Fruit fly (Drosophila melanogaster): Measurements from ENCODE around the gene Glut4EF.

Glut4EF gene

dm6 chr3R:10042664-10043372 lies 168.3 kb downstream of the Glut4EF start, which contains the start of the genes Mical and CG3909 (continued):
- TF ChIP-seq Hr38 (GFP tag; optimal IDR thresholded peaks at IDR 0.05) (no peak), Sox14 (GFP tag; optimal IDR thresholded peaks at IDR 0.05) (peak; percentile 25), CG7368 (GFP tag; optimal IDR thresholded peaks at IDR 0.05) (peak; percentile 80), CG6792 (GFP tag; optimal IDR thresholded peaks at IDR 0.05) (peak; percentile 78), CG8319 (GFP tag; optimal IDR thresholded peaks at IDR 0.05) (peak; percentile 18), CG8632 (GFP tag; optimal IDR thresholded peaks at IDR 0.05) (peak; percentile 76), dsx (GFP tag; optimal IDR thresholded peaks at IDR 0.05; ENCODE audit: poor library complexity, severe bottlenecking) (peak; percentile 77), CG3919 (GFP tag; optimal IDR thresholded peaks at IDR 0.05) (peak; percentile 76), achi (GFP tag; optimal IDR thresholded peaks at IDR 0.05) (peak; percentile 82), salr (GFP tag; optimal IDR thresholded peaks at IDR 0.05) (peak in 1 of 2 experiments; percentile 82), CG31627 (GFP tag; optimal IDR thresholded peaks at IDR 0.05) (peak; percentile 73), CG10669 (GFP tag; optimal IDR thresholded peaks at IDR 0.05) (peak; percentile 46), CG6808 (GFP tag; optimal IDR thresholded peaks at IDR 0.05) (peak; percentile 24), esn (GFP tag; optimal IDR thresholded peaks at IDR 0.05) (peak; percentile 81), CG3032 (tag; optimal IDR thresholded peaks at IDR 0.05) (peak; percentile 86), Eip93F (GFP tag; optimal IDR thresholded peaks at IDR 0.05) (peak; percentile 45), Eip78C (GFP tag) (peak; percentile 82), net (GFP tag; optimal IDR thresholded peaks at IDR 0.05) (peak; percentile 68), Sox102F (GFP tag; optimal IDR thresholded peaks at IDR 0.05) (peak; percentile 59), topi (GFP tag; optimal IDR thresholded peaks at IDR 0.05) (peak; percentile 60), Ets21C (GFP tag; optimal IDR thresholded peaks at IDR 0.05) (peak; percentile 43), Eip75B (GFP tag; optimal IDR thresholded peaks at IDR 0.05) (no peak), Gug (GFP tag; IDR thresholded peaks at IDR 0.05) (peak; percentile 76), CG34406 (GFP tag; optimal IDR thresholded peaks at IDR 0.05) (peak; percentile 83), CG1621 (tag; optimal IDR thresholded peaks at IDR 0.05) (peak; percentile 35), CG8119 (GFP tag; IDR thresholded peaks at IDR 0.05) (peak; percentile 85), lz (GFP tag; optimal IDR thresholded peaks at IDR 0.05) (peak; percentile 66), fd59A (GFP tag; optimal IDR thresholded peaks at IDR 0.05) (no peak), Hr4 (GFP tag; optimal IDR thresholded peaks at IDR 0.05) (peak; percentile 69), Smox (GFP tag; optimal IDR thresholded peaks at IDR 0.05) (peak; percentile 68), CG10631 (GFP tag; optimal IDR thresholded peaks at IDR 0.05) (peak; percentile 88), CG11902 (GFP tag; optimal IDR thresholded peaks at IDR 0.05) (peak; percentile 38), Blimp-1 (GFP tag; optimal IDR thresholded peaks at IDR 0.05) (peak; percentile 39), vri (GFP tag; optimal IDR thresholded peaks at IDR 0.05) (peak; percentile 69), CG15336 (GFP tag; IDR thresholded peaks at IDR 0.05) (peak; percentile 78), CG11762 (GFP tag; optimal IDR thresholded peaks at IDR 0.05; ENCODE audit: insufficient read depth) (peak; percentile 71), pdm3 (GFP tag; optimal IDR thresholded peaks at IDR 0.05) (peak; percentile 65), ss (GFP tag; optimal IDR thresholded peaks at IDR 0.05) (peak; percentile 6 to 44), cyc (GFP tag; optimal IDR thresholded peaks at IDR 0.05) (peak; percentile 74), CG4318 (GFP tag; optimal IDR thresholded peaks at IDR 0.05) (no peak)

All from whole organism, prepupa.